Worm (Caenorhabditis elegans): Measurements from ENCODE around the gene srr-2.

- TF ChIP-seq unc-130 (GFP tag; optimal IDR thresholded peaks at IDR 0.05) (no peak), him-1 (tag; optimal IDR thresholded peaks at IDR 0.05) (no peak), ccch-3 (GFP tag; optimal IDR thresholded peaks at IDR 0.05) (no peak), nfya-1 (tag; optimal IDR thresholded peaks at IDR 0.05; ENCODE audit: borderline replicate concordance, insufficient read depth) (no peak), ztf-22 (GFP tag; optimal IDR thresholded peaks at IDR 0.05) (no peak), F49E8.2 (tag; optimal IDR thresholded peaks at IDR 0.05; ENCODE audit: insufficient read depth) (no peak), nhr-90 (tag; optimal IDR thresholded peaks at IDR 0.05) (no peak), ceh-100 (GFP tag; IDR thresholded peaks at IDR 0.05) (no peak)
Observed at ce11 chrV:19251844-19252243, 34.9 kb upstream of the srr-2 start, which contains the start of gene F21D9.11.

Measured in whole organism, young adult.